Fruit fly (Drosophila melanogaster) whole organism, prepupa: Measurements from ENCODE around the gene pck.

Experiments used
- CG10631 ChIP-seq: fragments of 200-800 bp; sonication (Bioruptor generic); optimal IDR thresholded peaks from 2 replicates; lab custom pipeline; 2016; ENCODE audit warnings: missing biosample characterization, missing genetic modification characterization
- CG11762 ChIP-seq: fragments of 200-800 bp; sonication (Bioruptor generic); optimal IDR thresholded peaks from 3 replicates; lab custom pipeline; 2016; ENCODE audit warnings: missing biosample characterization, missing genetic modification characterization; ENCODE audit not compliant: insufficient read depth
- CG15336 ChIP-seq: fragments of 200-800 bp; sonication (Bioruptor generic); IDR thresholded peaks from 2 replicates; pipeline ENCODE4 v1.3.6; 2022; ENCODE audit warnings: missing biosample characterization, missing genetic modification characterization
- CG1621 ChIP-seq: fragments of 200-800 bp; sonication (Bioruptor generic); optimal IDR thresholded peaks from 3 replicates; lab custom pipeline; 2018; ENCODE audit warnings: missing biosample characterization, mild to moderate bottlenecking, missing genetic modification characterization
- CG16779 ChIP-seq: fragments of 200-800 bp; sonication (Bioruptor generic); optimal IDR thresholded peaks from 3 replicates; lab custom pipeline; 2017; ENCODE audit warnings: missing biosample characterization, mild to moderate bottlenecking, missing genetic modification characterization
- CG31627 ChIP-seq: fragments of 200-800 bp; sonication (Bioruptor generic); optimal IDR thresholded peaks from 3 replicates; lab custom pipeline; 2016; ENCODE audit warnings: missing biosample characterization, missing genetic modification characterization
- CG32006 ChIP-seq: fragments of 200-800 bp; sonication (Bioruptor generic); optimal IDR thresholded peaks from 3 replicates; lab custom pipeline; 2017; ENCODE audit warnings: missing biosample characterization, mild to moderate bottlenecking, missing genetic modification characterization
- CG4318 ChIP-seq: fragments of 200-800 bp; sonication (Bioruptor generic); optimal IDR thresholded peaks from 3 replicates; lab custom pipeline; 2017; ENCODE audit warnings: missing biosample characterization, mild to moderate bottlenecking, missing genetic modification characterization
- CG6808 ChIP-seq: fragments of 200-800 bp; sonication (Bioruptor generic); optimal IDR thresholded peaks from 3 replicates; lab custom pipeline; 2017; ENCODE audit warnings: missing biosample characterization, missing genetic modification characterization, mild to moderate bottlenecking, moderate library complexity, missing genetic modification reagents
- CG6854 ChIP-seq: fragments of 200-800 bp; sonication (Bioruptor generic); optimal IDR thresholded peaks from 2 replicates; lab custom pipeline; 2017; ENCODE audit warnings: missing biosample characterization, mild to moderate bottlenecking, missing genetic modification characterization
- CG7368 ChIP-seq: fragments of 200-800 bp; sonication (Bioruptor generic); optimal IDR thresholded peaks from 3 replicates; lab custom pipeline; 2016; ENCODE audit warnings: missing biosample characterization, missing genetic modification characterization
- CG8119 ChIP-seq: fragments of 200-800 bp; sonication (Bioruptor generic); IDR thresholded peaks from 3 replicates; pipeline ENCODE4 v1.3.6; 2022; ENCODE audit warnings: missing biosample characterization, missing genetic modification characterization
- CG8319 ChIP-seq: fragments of 200-800 bp; sonication (Bioruptor generic); optimal IDR thresholded peaks from 3 replicates; lab custom pipeline; 2016; ENCODE audit warnings: missing biosample characterization, missing genetic modification characterization
- CG8632 ChIP-seq: fragments of 200-800 bp; sonication (Bioruptor generic); optimal IDR thresholded peaks from 3 replicates; lab custom pipeline; 2016; ENCODE audit warnings: missing biosample characterization, missing genetic modification characterization
- Eip75B ChIP-seq: fragments of 200-800 bp; sonication (Bioruptor generic); optimal IDR thresholded peaks from 3 replicates; lab custom pipeline; 2016; ENCODE audit warnings: missing biosample characterization, missing genetic modification characterization
- Eip78C ChIP-seq: fragments of 200-800 bp; sonication (Bioruptor generic); peaks from one replicate; lab custom pipeline; 2016; ENCODE audit warnings: missing biosample characterization, missing genetic modification characterization
- Gug ChIP-seq: fragments of 200-800 bp; sonication (Bioruptor generic); IDR thresholded peaks from 2 replicates; pipeline ENCODE4 v1.3.6; 2022; ENCODE audit warnings: missing biosample characterization, missing genetic modification characterization
- Hr39 ChIP-seq: fragments of 200-800 bp; sonication (Bioruptor generic); optimal IDR thresholded peaks from 2 replicates; lab custom pipeline; 2016; ENCODE audit warnings: missing biosample characterization, missing genetic modification characterization
- Met ChIP-seq: fragments of 200-800 bp; sonication (Bioruptor generic); optimal IDR thresholded peaks from 3 replicates; lab custom pipeline; 2016; ENCODE audit warnings: missing biosample characterization, missing genetic modification characterization
- Smox ChIP-seq: fragments of 200-800 bp; sonication (Bioruptor generic); optimal IDR thresholded peaks from 3 replicates; lab custom pipeline; 2016; ENCODE audit warnings: missing biosample characterization, missing genetic modification characterization
- Sox102F ChIP-seq: fragments of 200-800 bp; sonication (Bioruptor generic); optimal IDR thresholded peaks from 2 replicates; lab custom pipeline; 2016; ENCODE audit warnings: missing biosample characterization, mild to moderate bottlenecking, missing genetic modification characterization
- Sox14 ChIP-seq: fragments of 200-800 bp; sonication (Bioruptor generic); optimal IDR thresholded peaks from 3 replicates; lab custom pipeline; 2016; ENCODE audit warnings: missing biosample characterization, missing genetic modification characterization
- achi ChIP-seq: fragments of 200-800 bp; sonication (Bioruptor generic); optimal IDR thresholded peaks from 3 replicates; lab custom pipeline; 2016; ENCODE audit warnings: missing biosample characterization, missing genetic modification characterization
- acj6 ChIP-seq: fragments of 200-800 bp; sonication (Bioruptor generic); optimal IDR thresholded peaks from 3 replicates; lab custom pipeline; 2016; ENCODE audit warnings: missing biosample characterization, missing genetic modification characterization
- dsx ChIP-seq: fragments of 200-800 bp; optimal IDR thresholded peaks from 3 replicates; lab custom pipeline; 2019; ENCODE audit warnings: missing biosample characterization, mild to moderate bottlenecking, missing genetic modification characterization, moderate library complexity; ENCODE audit not compliant: poor library complexity, severe bottlenecking
- eg ChIP-seq: fragments of 200-800 bp; sonication (Bioruptor generic); IDR thresholded peaks from 3 replicates; pipeline ENCODE4 v1.3.6; 2022; ENCODE audit warnings: missing biosample characterization, missing genetic modification characterization
- esn ChIP-seq: fragments of 200-800 bp; sonication (Bioruptor generic); optimal IDR thresholded peaks from 2 replicates; lab custom pipeline; 2016; ENCODE audit warnings: missing biosample characterization, mild to moderate bottlenecking, missing genetic modification characterization, moderate library complexity
- fd59A ChIP-seq: fragments of 200-800 bp; sonication (Bioruptor generic); optimal IDR thresholded peaks from 2 replicates; lab custom pipeline; 2017; ENCODE audit warnings: missing biosample characterization, mild to moderate bottlenecking, missing genetic modification characterization, missing genetic modification reagents
- fkh ChIP-seq: fragments of 200-800 bp; sonication (Bioruptor generic); optimal IDR thresholded peaks from 3 replicates; lab custom pipeline; 2017; ENCODE audit warnings: missing biosample characterization, mild to moderate bottlenecking, missing genetic modification characterization, moderate library complexity
- lz ChIP-seq: fragments of 200-800 bp; sonication (Bioruptor generic); optimal IDR thresholded peaks from 3 replicates; lab custom pipeline; 2016; ENCODE audit warnings: missing biosample characterization, missing genetic modification characterization
- net ChIP-seq: fragments of 200-800 bp; sonication (Bioruptor generic); optimal IDR thresholded peaks from 3 replicates; lab custom pipeline; 2016; ENCODE audit warnings: missing biosample characterization, missing genetic modification characterization
- salr ChIP-seq, 2 experiments: fragments of 200-800 bp; sonication (Bioruptor generic); optimal IDR thresholded peaks; 3 replicates each; lab custom pipeline; 2016 to 2018; ENCODE audit warnings: missing biosample characterization in 2 of 2, missing genetic modification characterization in 2 of 2, mild to moderate bottlenecking in 1 of 2
- ss ChIP-seq, 2 experiments: fragments of 200-800 bp; sonication (Bioruptor generic); optimal IDR thresholded peaks; 2 replicates in 1 of 2; 3 replicates in 1 of 2; lab custom pipeline; 2017 to 2018; ENCODE audit warnings: mild to moderate bottlenecking in 2 of 2, missing biosample characterization in 2 of 2, missing genetic modification characterization in 2 of 2, moderate library complexity in 1 of 2
- svp ChIP-seq: fragments of 200-800 bp; sonication (Bioruptor generic); peaks from one replicate; lab custom pipeline; 2016; ENCODE audit warnings: missing biosample characterization, missing genetic modification characterization
- vri ChIP-seq: fragments of 200-800 bp; sonication (Bioruptor generic); optimal IDR thresholded peaks from 3 replicates; lab custom pipeline; 2016; ENCODE audit warnings: missing biosample characterization, mild to moderate bottlenecking, missing genetic modification characterization

The pck gene

DNA sequence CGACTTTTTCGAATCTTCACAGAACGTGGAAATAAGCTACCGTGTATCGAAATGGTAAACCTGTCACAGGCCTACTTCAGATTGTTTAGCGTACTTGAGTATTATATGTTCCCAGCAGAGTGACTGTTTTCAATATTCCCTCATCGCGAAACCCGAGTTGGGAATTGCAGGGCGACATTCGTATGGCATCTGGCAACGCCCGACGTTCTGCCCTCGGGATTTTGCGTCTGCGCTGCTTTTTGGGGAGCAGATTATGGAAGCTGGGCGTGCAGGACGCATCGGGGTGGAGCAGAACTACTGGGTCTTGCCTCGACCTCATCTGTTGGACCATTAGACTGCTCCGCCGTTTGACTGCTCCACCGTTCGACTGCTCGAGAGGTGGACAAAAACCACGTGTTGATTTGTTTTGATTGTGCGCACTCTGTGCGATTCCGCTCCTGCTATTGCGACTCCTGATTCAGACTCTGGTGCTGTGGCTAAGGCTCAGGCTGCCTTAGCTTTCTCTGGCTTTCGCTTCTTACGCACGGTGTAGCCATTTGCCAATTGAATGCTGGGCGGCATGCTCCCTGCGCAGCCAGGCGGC is 37.9 kb downstream of the pck start:
- TF ChIP-seq CG4318 (GFP tag; lab: Kevin White, UChicago) (no peak), CG7368 (GFP tag; lab: Kevin White, UChicago) (no peak), net (GFP tag; lab: Kevin White, UChicago) (no peak), Met (no peak), CG6808 (GFP tag; lab: Kevin White, UChicago) (no peak), Eip75B (no peak), Eip78C (GFP tag; lab: Kevin White, UChicago) (no peak), CG1621 (tag; lab: Kevin White, UChicago) (no peak), CG11762 (GFP tag; lab: Kevin White, UChicago) (no peak), CG8319 (GFP tag; lab: Kevin White, UChicago) (no peak), CG8632 (no peak), eg (GFP tag; lab: Robert Waterston, UW) (no peak), fkh (GFP tag; lab: Kevin White, UChicago) (no peak), vri (GFP tag; lab: Kevin White, UChicago) (no peak), Smox (no peak), fd59A (no peak), CG6854 (GFP tag; lab: Kevin White, UChicago) (no peak), CG31627 (no peak), salr (GFP tag; optimal IDR thresholded peaks at IDR 0.05; lab: Kevin White, UChicago) (no peak)

DNA sequence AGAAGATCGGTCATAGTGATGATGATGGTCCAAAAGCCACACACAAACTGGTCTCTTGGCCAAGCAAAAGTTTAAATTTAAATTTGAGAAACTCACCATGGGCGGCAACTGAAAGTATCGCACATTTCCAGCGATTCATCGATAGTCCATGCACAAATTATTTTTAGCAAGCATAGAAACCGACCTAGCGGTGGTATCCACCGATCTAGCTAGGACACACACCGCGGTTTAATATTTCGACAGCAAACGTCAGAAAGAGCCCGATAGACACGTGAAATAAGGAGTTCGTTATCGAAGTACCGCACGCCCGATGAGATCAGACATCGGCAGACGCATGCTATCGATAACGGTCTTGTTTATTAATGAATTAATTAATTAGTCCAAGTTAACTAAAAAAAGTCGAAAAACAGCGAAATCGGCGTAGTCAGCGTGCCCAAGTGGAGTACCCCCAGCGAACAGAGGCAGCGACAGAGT is 42.3 kb downstream of the pck start, which contains the start of gene CG14795:
TSS of gene CG14795 (minus strand) at position 51 of the 474 bp plus-strand sequence.
- TF ChIP-seq Eip78C (GFP tag; lab: Kevin White, UChicago) (peak; percentile 19), Eip75B (no peak), esn (GFP tag; lab: Kevin White, UChicago) (peak; percentile 21), Sox14 (GFP tag; lab: Kevin White, UChicago) (peak; percentile 38), CG1621 (tag; lab: Kevin White, UChicago) (peak; percentile 5), CG31627 (peak; percentile 1), achi (GFP tag; lab: Kevin White, UChicago) (peak; percentile 80), CG15336 (GFP tag; lab: Robert Waterston, UW) (no peak), dsx (peak; percentile 27)

DNA sequence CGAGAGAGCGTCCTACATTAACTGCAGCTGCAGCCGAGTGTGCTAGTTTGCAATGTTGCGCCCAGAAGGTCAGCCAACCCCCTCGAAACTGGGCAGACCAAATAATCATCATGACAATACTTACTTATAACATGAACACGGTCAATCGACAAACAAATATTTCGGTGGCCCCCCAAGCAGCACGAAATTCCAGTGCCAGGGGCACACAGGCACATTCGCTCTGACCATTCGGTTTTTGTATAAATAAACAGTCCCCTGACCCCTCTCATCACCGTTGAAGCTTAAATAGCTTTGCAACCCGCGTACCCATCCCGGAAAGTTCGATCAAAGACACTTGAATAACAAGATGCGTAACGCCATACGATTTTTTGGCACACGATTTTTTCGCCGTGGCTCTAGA is 43.4 kb downstream of the pck start:
- TF ChIP-seq net (GFP tag; lab: Kevin White, UChicago): no peak
- no peak for TF ChIP-seq CG8119
- TF ChIP-seq Hr39 (GFP tag; lab: Kevin White, UChicago): no peak
- no peak for TF ChIP-seq CG4318 (GFP tag; lab: Kevin White, UChicago)
- TF ChIP-seq CG7368 (GFP tag; lab: Kevin White, UChicago): no peak

DNA sequence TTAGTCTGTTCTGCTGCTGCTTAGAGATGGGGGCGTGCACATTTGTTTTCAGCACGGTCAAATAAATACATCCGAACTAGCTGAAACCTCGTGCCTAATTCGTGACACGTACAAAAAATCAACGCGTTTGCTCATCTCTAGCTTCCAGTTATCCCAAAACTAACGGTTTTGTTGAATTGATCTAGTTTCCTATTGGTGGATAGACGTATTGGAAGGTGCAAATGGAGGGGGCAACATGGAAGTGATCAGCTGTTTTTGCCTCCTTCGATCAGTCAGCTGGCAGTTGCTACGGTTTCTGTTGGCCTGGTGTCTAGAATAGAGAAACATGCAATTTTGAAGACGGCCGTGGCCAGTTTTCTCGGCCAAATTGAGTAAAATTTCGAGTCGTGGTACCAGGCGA is 47.2 kb downstream of the pck start:
- TF ChIP-seq svp (GFP tag; lab: Kevin White, UChicago) (peak; percentile 51), CG15336 (GFP tag; lab: Robert Waterston, UW) (peak; percentile 44; the same call in 1 of the 2 replicates), eg (GFP tag; lab: Robert Waterston, UW) (peak; percentile 26; the same call in 1 of the 3 replicates), Gug (GFP tag; lab: Robert Waterston, UW) (0 out of 2 replicates have a peak, but pooled peaks have one; percentile 15), lz (no peak), CG16779 (tag; lab: Kevin White, UChicago) (no peak), Met (no peak), ss (GFP tag; optimal IDR thresholded peaks at IDR 0.05; lab: Kevin White, UChicago) (no peak), Sox102F (GFP tag; lab: Kevin White, UChicago) (no peak), Eip78C (GFP tag; lab: Kevin White, UChicago) (peak; percentile 51), fkh (GFP tag; lab: Kevin White, UChicago) (peak; percentile 24), acj6 (GFP tag; lab: Kevin White, UChicago) (no peak), CG8119 (peak; percentile 23; the same call in 1 of the 3 replicates), net (GFP tag; lab: Kevin White, UChicago) (no peak), CG32006 (peak; percentile 23), CG6854 (GFP tag; lab: Kevin White, UChicago) (no peak), CG10631 (GFP tag; lab: Kevin White, UChicago) (peak; percentile 10), esn (GFP tag; lab: Kevin White, UChicago) (peak; percentile 21)
- TF ChIP-seq, all 60 proteins: peak for 10
